Worm (Caenorhabditis elegans): ENCODE measurements around the gene M02F4.1.

DNA sequence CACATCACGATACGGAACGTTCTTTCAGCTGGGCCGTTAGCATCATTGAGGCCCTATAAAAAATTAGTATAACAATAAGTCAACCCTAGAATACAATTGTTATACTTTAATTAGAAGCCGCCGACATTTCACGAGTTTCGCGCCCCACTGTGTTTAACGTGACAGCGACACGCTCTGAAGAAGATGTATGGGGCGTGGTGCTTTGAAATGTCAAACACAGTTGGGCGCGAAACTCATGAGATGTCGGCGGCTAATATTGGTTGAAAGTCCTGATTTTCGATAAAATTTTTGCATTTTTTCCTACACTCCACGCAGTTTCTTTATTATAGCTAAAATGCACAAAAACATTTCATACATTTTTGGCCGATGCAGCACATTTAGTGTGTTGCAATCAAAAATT is 27.2 kb upstream of the M02F4.1 start:
- TF ChIP-seq nhr-237 (tag; optimal IDR thresholded peaks at IDR 0.05) (no peak), R02D3.7 (tag; optimal IDR thresholded peaks at IDR 0.05) (no peak), skn-1 (tag; optimal IDR thresholded peaks at IDR 0.05) (no peak), ztf-11 (tag; optimal IDR thresholded peaks at IDR 0.05) (no peak)

All from whole organism, L2 larva.